Fruit fly (Drosophila melanogaster): ENCODE data around the gene CG10877.

The CG10877 gene

dm6 chr3R:20555720-20556280 lies 8.1 kb downstream of the CG10877 start (continued):
- TF ChIP-seq CG13894 (tag; optimal IDR thresholded peaks at IDR 0.05) = peak; percentile 73
- peak; percentile 75 for TF ChIP-seq B-H2 (GFP tag; optimal IDR thresholded peaks at IDR 0.05)
- TF ChIP-seq CG11504 (tag; optimal IDR thresholded peaks at IDR 0.05) = no peak
- peak in 1 of 2 experiments; percentile 13 for TF ChIP-seq tll (GFP tag; optimal IDR thresholded peaks at IDR 0.05)
- peak; percentile 36 for TF ChIP-seq CG2202 (tag; optimal IDR thresholded peaks at IDR 0.05)
- TF ChIP-seq CG5180 (GFP tag; optimal IDR thresholded peaks at IDR 0.05) = peak; percentile 89
- peak; percentile 84 for TF ChIP-seq exex (tag; optimal IDR thresholded peaks at IDR 0.05)
- peak; percentile 80; the same call in 2 of the 3 replicates for TF ChIP-seq gce (GFP tag; IDR thresholded peaks at IDR 0.05)
- TF ChIP-seq Vsx1 (GFP tag; optimal IDR thresholded peaks at IDR 0.05) = peak; percentile 49
- TF ChIP-seq CG2875 (GFP tag; optimal IDR thresholded peaks at IDR 0.05) = peak; percentile 5
- TF ChIP-seq CG6683 (GFP tag; optimal IDR thresholded peaks at IDR 0.05) = no peak
- peak; percentile 33; the same call in 1 of the 2 replicates for TF ChIP-seq danr (GFP tag; IDR thresholded peaks at IDR 0.05)
- TF ChIP-seq CG10431 (GFP tag; optimal IDR thresholded peaks at IDR 0.05) = peak; percentile 52
- peak; percentile 66; the same call in 2 of the 3 replicates for TF ChIP-seq ci (GFP tag; IDR thresholded peaks at IDR 0.05)
- TF ChIP-seq h (optimal IDR thresholded peaks at IDR 0.05) = no peak
- peak; percentile 95 for TF ChIP-seq CG10543 (GFP tag; optimal IDR thresholded peaks at IDR 0.05)
- TF ChIP-seq Pdp1 (GFP tag; optimal IDR thresholded peaks at IDR 0.05) = peak in 1 of 2 experiments; percentile 12
- TF ChIP-seq Hand (GFP tag; optimal IDR thresholded peaks at IDR 0.05) = peak; percentile 46
- TF ChIP-seq pfk (GFP tag; optimal IDR thresholded peaks at IDR 0.05) = peak; percentile 75
- peak; percentile 82 for TF ChIP-seq CG1233 (GFP tag; optimal IDR thresholded peaks at IDR 0.05)

DNA sequence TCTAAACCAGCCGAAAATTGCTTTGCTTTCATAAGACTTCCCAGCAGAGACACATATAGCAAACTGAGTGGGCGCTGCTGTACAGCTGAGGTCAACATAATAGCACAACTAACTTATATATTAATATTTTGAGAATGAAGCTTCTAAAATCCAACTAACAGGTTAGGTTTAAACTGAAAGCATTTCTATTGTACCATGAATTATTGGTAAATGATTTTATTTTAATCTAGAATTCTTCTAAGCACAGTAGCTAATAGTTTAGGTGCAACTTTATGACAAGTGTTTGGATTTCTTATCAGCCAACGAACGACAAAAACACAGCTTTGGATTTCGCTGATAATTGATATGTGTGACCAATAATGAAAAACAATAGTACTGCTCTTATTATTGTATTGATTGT lies 8.8 kb downstream of the CG10877 start:
- TF ChIP-seq CG1529 (GFP tag; optimal IDR thresholded peaks at IDR 0.05) (no peak), CG10543 (GFP tag; optimal IDR thresholded peaks at IDR 0.05) (no peak), stc (GFP tag; IDR thresholded peaks at IDR 0.05) (peak; percentile 77), CG18599 (GFP tag; optimal IDR thresholded peaks at IDR 0.05) (peak; percentile 75), repo (GFP tag; optimal IDR thresholded peaks at IDR 0.05) (no peak), Camta (GFP tag; optimal IDR thresholded peaks at IDR 0.05) (no peak), tap (tag; optimal IDR thresholded peaks at IDR 0.05) (peak; percentile 74), en (GFP tag; optimal IDR thresholded peaks at IDR 0.05) (no peak), peb (GFP tag; IDR thresholded peaks at IDR 0.05) (no peak), sqz (GFP tag; optimal IDR thresholded peaks at IDR 0.05) (peak; percentile 23), Side (GFP tag; optimal IDR thresholded peaks at IDR 0.05) (peak; percentile 49), CG11560 (tag; IDR thresholded peaks at IDR 0.05) (peak; percentile 47; the same call in 1 of the 3 replicates), TFAM (GFP tag; optimal IDR thresholded peaks at IDR 0.05) (no peak), kah (GFP tag; optimal IDR thresholded peaks at IDR 0.05) (peak; percentile 9), sc (optimal IDR thresholded peaks at IDR 0.05) (no peak), sc (GFP tag; optimal IDR thresholded peaks at IDR 0.05) (no peak), row (GFP tag; IDR thresholded peaks at IDR 0.05) (0 out of 3 replicates have a peak, but pooled peaks have one; percentile 11), lilli (GFP tag; optimal IDR thresholded peaks at IDR 0.05) (no peak), nau (GFP tag; optimal IDR thresholded peaks at IDR 0.05) (peak; percentile 48), cas (GFP tag; IDR thresholded peaks at IDR 0.05) (no peak), cad (GFP tag; optimal IDR thresholded peaks at IDR 0.05) (no peak), D19B (GFP tag; optimal IDR thresholded peaks at IDR 0.05) (peak; percentile 73), sisA (GFP tag; IDR thresholded peaks at IDR 0.05) (peak; percentile 51), ham (GFP tag; IDR thresholded peaks at IDR 0.05) (no peak), Deaf1 (tag; optimal IDR thresholded peaks at IDR 0.05) (peak; percentile 44), CG10431 (GFP tag; optimal IDR thresholded peaks at IDR 0.05) (no peak), scrt (GFP tag; optimal IDR thresholded peaks at IDR 0.05) (peak; percentile 70), h (optimal IDR thresholded peaks at IDR 0.05) (no peak), CG8089 (GFP tag; optimal IDR thresholded peaks at IDR 0.05) (no peak), tgo (GFP tag; IDR thresholded peaks at IDR 0.05) (peak; percentile 74), CG13296 (GFP tag; optimal IDR thresholded peaks at IDR 0.05) (peak; percentile 73), CG9797 (GFP tag; optimal IDR thresholded peaks at IDR 0.05) (no peak), CG32772 (GFP tag; IDR thresholded peaks at IDR 0.05) (peak; percentile 38; the same call in 1 of the 2 replicates)
